Worm (Caenorhabditis elegans) whole organism, late embryonic: ENCODE measurements around the gene Y39D8A.1.

ENCODE experiments used
- ceh-2 ChIP-seq: sonication (generic microtip); optimal IDR thresholded peaks from 2 replicates; lab custom pipeline; 2016; ENCODE audit warnings: missing genotype, missing genetic modification characterization, missing compliant biosample characterization
- lin-11 ChIP-seq: fragments of 200-800 bp; sonication (Bioruptor generic); optimal IDR thresholded peaks from 2 replicates; lab custom pipeline; 2018; ENCODE audit warnings: mild to moderate bottlenecking, missing genetic modification characterization, missing compliant biosample characterization
- pha-4 ChIP-seq: fragments of 150-350 bp; optimal IDR thresholded peaks from 2 replicates; lab custom pipeline; 2018; ENCODE audit warnings: missing biosample characterization, missing genetic modification reagents, missing genetic modification characterization

- TF ChIP-seq pha-4 (tag; lab: Kevin White, UChicago) (no peak), lin-11 (tag; lab: Kevin White, UChicago) (no peak), ceh-2 (tag; lab: Kevin White, UChicago) (no peak)
Observed at ce11 chrV:384511-384910, 34.0 kb upstream of the Y39D8A.1 start.
